Worm (Caenorhabditis elegans) whole organism, L1 larva: Measurements from ENCODE around the gene immt-1.

Source experiments
- C04F5.9 ChIP-seq: sonication (generic microtip); optimal IDR thresholded peaks from 2 replicates; lab custom pipeline; 2016; ENCODE audit warnings: missing genetic modification characterization, missing compliant biosample characterization
- C16A3.4 ChIP-seq: fragments of 150-350 bp; optimal IDR thresholded peaks from 2 replicates; lab custom pipeline; 2014; ENCODE audit warnings: missing biosample characterization, missing genetic modification characterization
- F16B12.6 ChIP-seq: fragments of 150-350 bp; optimal IDR thresholded peaks from 2 replicates; lab custom pipeline; 2014; ENCODE audit warnings: missing biosample characterization, missing genetic modification characterization
- Y116A8C.19 ChIP-seq: sonication (generic microtip); optimal IDR thresholded peaks from 2 replicates; lab custom pipeline; 2016; ENCODE audit warnings: missing compliant biosample characterization, missing genetic modification characterization, borderline replicate concordance
- aha-1 ChIP-seq: fragments of 150-350 bp; optimal IDR thresholded peaks from 2 replicates; lab custom pipeline; 2014; ENCODE audit warnings: missing biosample characterization, missing genetic modification characterization
- alr-1 ChIP-seq: fragments of 200-800 bp; sonication (Bioruptor generic); optimal IDR thresholded peaks from 2 replicates; lab custom pipeline; 2018; ENCODE audit warnings: borderline replicate concordance, mild to moderate bottlenecking, missing genetic modification characterization, missing compliant biosample characterization
- aly-2 ChIP-seq: fragments of 150-350 bp; optimal IDR thresholded peaks from 2 replicates; lab custom pipeline; 2014; ENCODE audit warnings: missing biosample characterization, missing genetic modification characterization
- ama-1 ChIP-seq: fragments of 150-350 bp; optimal IDR thresholded peaks from 2 replicates; lab custom pipeline; 2014
- blmp-1 ChIP-seq: fragments of 150-350 bp; optimal IDR thresholded peaks from 2 replicates; lab custom pipeline; 2014; ENCODE audit warnings: missing biosample characterization, missing genetic modification characterization
- ceh-8 ChIP-seq: fragments of 200-800 bp; sonication (Bioruptor generic); optimal IDR thresholded peaks from 2 replicates; lab custom pipeline; 2018; ENCODE audit warnings: mild to moderate bottlenecking, missing genetic modification characterization, moderate library complexity, missing compliant biosample characterization
- ceh-82 ChIP-seq, 3 experiments: fragments of 150-350 bp in 1 of 3; sonication (generic microtip) in 2 of 3; optimal IDR thresholded peaks; 2 replicates each; lab custom pipeline; 2014 to 2017; ENCODE audit warnings: missing biosample characterization in 3 of 3, missing genetic modification characterization in 3 of 3
- ceh-88 ChIP-seq: fragments of 200-800 bp; sonication (Bioruptor generic); IDR thresholded peaks from 2 replicates; pipeline ENCODE4 v1.3.6; 2022; ENCODE audit warnings: missing genetic modification characterization, missing compliant biosample characterization
- ceh-90 ChIP-seq: sonication (generic microtip); optimal IDR thresholded peaks from 2 replicates; lab custom pipeline; 2016; ENCODE audit warnings: missing genetic modification characterization, missing compliant biosample characterization
- ces-1 ChIP-seq: fragments of 150-350 bp; optimal IDR thresholded peaks from 2 replicates; lab custom pipeline; 2014; ENCODE audit warnings: missing biosample characterization, missing genetic modification reagents, missing genetic modification characterization
- efl-1 ChIP-seq, 4 experiments: fragments of 150-350 bp; optimal IDR thresholded peaks in 3 of 4; peaks in 1 of 4; 1 replicate in 1 of 4; 2 replicates in 3 of 4; lab custom pipeline; 2014; ENCODE audit warnings: missing biosample characterization in 2 of 4, missing genetic modification characterization in 2 of 4, missing genetic modification reagents in 2 of 4
- egl-13 ChIP-seq: sonication (generic microtip); optimal IDR thresholded peaks from 2 replicates; lab custom pipeline; 2016; ENCODE audit warnings: missing genotype, missing genetic modification reagents, missing genetic modification characterization, missing compliant biosample characterization
- egl-27 ChIP-seq, 2 experiments: fragments of 150-350 bp in 1 of 2; sonication (generic microtip); optimal IDR thresholded peaks; 3 replicates each; lab custom pipeline; 2017 to 2018; ENCODE audit warnings: missing biosample characterization in 2 of 2, missing genetic modification characterization in 2 of 2, missing genetic modification reagents in 2 of 2
- fkh-10 ChIP-seq: sonication (generic microtip); optimal IDR thresholded peaks from 2 replicates; lab custom pipeline; 2017; ENCODE audit warnings: missing biosample characterization, missing genetic modification reagents, missing genetic modification characterization
- fkh-4 ChIP-seq: sonication (generic microtip); optimal IDR thresholded peaks from 2 replicates; lab custom pipeline; 2016; ENCODE audit warnings: missing compliant biosample characterization, missing genetic modification characterization, borderline replicate concordance
- grh-1 ChIP-seq: fragments of 200-800 bp; sonication (Bioruptor generic); IDR thresholded peaks from 2 replicates; pipeline ENCODE4 v1.3.6; 2022; ENCODE audit warnings: missing genetic modification reagents, missing genetic modification characterization, missing compliant biosample characterization
- hlh-4 ChIP-seq: sonication (generic microtip); optimal IDR thresholded peaks from 2 replicates; lab custom pipeline; 2016; ENCODE audit warnings: mild to moderate bottlenecking, missing genetic modification characterization, missing compliant biosample characterization
- hpl-2 ChIP-seq: fragments of 150-350 bp; optimal IDR thresholded peaks from 2 replicates; lab custom pipeline; 2014; ENCODE audit warnings: missing biosample characterization, missing genetic modification reagents, missing genetic modification characterization
- irx-1 ChIP-seq: sonication (generic microtip); optimal IDR thresholded peaks from 2 replicates; lab custom pipeline; 2016; ENCODE audit warnings: missing genetic modification characterization, missing compliant biosample characterization
- isw-1 ChIP-seq: fragments of 200-800 bp; sonication (Bioruptor generic); IDR thresholded peaks from 2 replicates; pipeline ENCODE4 v1.3.6; 2022; ENCODE audit warnings: missing genetic modification characterization, missing compliant biosample characterization
- jun-1 ChIP-seq: fragments of 150-350 bp; optimal IDR thresholded peaks from 2 replicates; lab custom pipeline; 2014; ENCODE audit warnings: missing biosample characterization, missing genetic modification reagents, missing genetic modification characterization
- lin-13 ChIP-seq: fragments of 150-350 bp; optimal IDR thresholded peaks from 2 replicates; lab custom pipeline; 2014; ENCODE audit warnings: missing biosample characterization, missing genetic modification reagents, missing genetic modification characterization
- lin-15B ChIP-seq: fragments of 150-350 bp; sonication (generic microtip); optimal IDR thresholded peaks from 3 replicates; lab custom pipeline; 2014; ENCODE audit warnings: missing biosample characterization, missing genetic modification characterization
- lin-35 ChIP-seq, 2 experiments: fragments of 150-350 bp; optimal IDR thresholded peaks; 2 replicates each; lab custom pipeline; 2014; ENCODE audit warnings: missing biosample characterization in 2 of 2, missing genetic modification characterization in 2 of 2, missing genetic modification reagents in 2 of 2
- lir-3 ChIP-seq: sonication (generic microtip); optimal IDR thresholded peaks from 2 replicates; lab custom pipeline; 2016; ENCODE audit warnings: mild to moderate bottlenecking, missing genetic modification characterization, moderate library complexity, missing compliant biosample characterization; ENCODE audit not compliant: poor library complexity
- lsy-2 ChIP-seq, 2 experiments: fragments of 150-350 bp; optimal IDR thresholded peaks; 2 replicates each; lab custom pipeline; 2014; ENCODE audit warnings: missing biosample characterization in 2 of 2, missing genetic modification characterization in 2 of 2
- nhr-12 ChIP-seq: sonication (generic microtip); optimal IDR thresholded peaks from 2 replicates; lab custom pipeline; 2017; ENCODE audit warnings: missing biosample characterization, missing genetic modification characterization
- nhr-19 ChIP-seq: fragments of 200-800 bp; sonication (Bioruptor generic); conservative IDR thresholded peaks from 2 replicates; pipeline ENCODE4 v1.3.6; 2022; ENCODE audit warnings: missing genetic modification characterization, missing compliant biosample characterization
- nhr-20 ChIP-seq: sonication (generic microtip); optimal IDR thresholded peaks from 2 replicates; lab custom pipeline; 2016; ENCODE audit warnings: mild to moderate bottlenecking, missing genetic modification characterization, missing compliant biosample characterization
- nhr-237 ChIP-seq: fragments of 150-350 bp; optimal IDR thresholded peaks from 2 replicates; lab custom pipeline; 2014; ENCODE audit warnings: missing biosample characterization, missing genetic modification characterization
- nhr-28 ChIP-seq: fragments of 150-350 bp; optimal IDR thresholded peaks from 2 replicates; lab custom pipeline; 2014; ENCODE audit warnings: missing biosample characterization, missing genetic modification characterization
- nhr-76 ChIP-seq: sonication (generic microtip); optimal IDR thresholded peaks from 2 replicates; lab custom pipeline; 2017; ENCODE audit warnings: missing biosample characterization, missing genetic modification characterization
- nhr-77 ChIP-seq: fragments of 150-350 bp; optimal IDR thresholded peaks from 2 replicates; lab custom pipeline; 2014; ENCODE audit warnings: missing biosample characterization, missing genetic modification characterization
- nhr-84 ChIP-seq: sonication (generic microtip); optimal IDR thresholded peaks from 2 replicates; lab custom pipeline; 2017; ENCODE audit warnings: missing biosample characterization, missing genetic modification characterization
- nhr-85 ChIP-seq: sonication (generic microtip); peaks from one replicate; lab custom pipeline; 2016; ENCODE audit warnings: missing genetic modification characterization, inconsistent platforms, missing compliant biosample characterization
- nhr-90 ChIP-seq: sonication (generic microtip); optimal IDR thresholded peaks from 2 replicates; lab custom pipeline; 2016; ENCODE audit warnings: mild to moderate bottlenecking, missing genetic modification characterization, missing compliant biosample characterization; ENCODE audit not compliant: poor library complexity
- pag-3 ChIP-seq: sonication (generic microtip); optimal IDR thresholded peaks from 2 replicates; lab custom pipeline; 2017; ENCODE audit warnings: missing genetic modification characterization, mild to moderate bottlenecking, missing compliant biosample characterization, antibody characterized with exemption, borderline replicate concordance; ENCODE audit not compliant: insufficient read depth
- pax-3 ChIP-seq: fragments of 200-800 bp; sonication (Bioruptor generic); optimal IDR thresholded peaks from 2 replicates; lab custom pipeline; 2018; ENCODE audit warnings: mild to moderate bottlenecking, missing genetic modification characterization, moderate library complexity, missing compliant biosample characterization
- rnt-1 ChIP-seq: sonication (generic microtip); optimal IDR thresholded peaks from 2 replicates; lab custom pipeline; 2016; ENCODE audit warnings: mild to moderate bottlenecking, missing genetic modification characterization, moderate library complexity, missing compliant biosample characterization
- skn-1 ChIP-seq: fragments of 150-350 bp; optimal IDR thresholded peaks from 2 replicates; lab custom pipeline; 2014; ENCODE audit warnings: missing biosample characterization, missing genetic modification characterization
- snpc-4 ChIP-seq: fragments of 150-350 bp; optimal IDR thresholded peaks from 2 replicates; lab custom pipeline; 2014; ENCODE audit warnings: missing biosample characterization, missing genetic modification characterization
- sox-4 ChIP-seq: sonication (generic microtip); optimal IDR thresholded peaks from 2 replicates; lab custom pipeline; 2016; ENCODE audit warnings: missing genetic modification characterization, missing compliant biosample characterization
- sptf-1 ChIP-seq: fragments of 150-350 bp; optimal IDR thresholded peaks from 2 replicates; lab custom pipeline; 2014; ENCODE audit warnings: missing biosample characterization, missing genetic modification characterization
- tbx-2 ChIP-seq: sonication (generic microtip); optimal IDR thresholded peaks from 2 replicates; lab custom pipeline; 2016; ENCODE audit warnings: missing genetic modification characterization, missing compliant biosample characterization
- unc-62 ChIP-seq: fragments of 150-350 bp; optimal IDR thresholded peaks from 2 replicates; lab custom pipeline; 2014; ENCODE audit warnings: missing biosample characterization, missing genetic modification reagents, missing genetic modification characterization
- unc-86 ChIP-seq: sonication (generic microtip); optimal IDR thresholded peaks from 2 replicates; lab custom pipeline; 2016; ENCODE audit warnings: missing genetic modification characterization, missing compliant biosample characterization
- xbp-1 ChIP-seq: sonication (generic microtip); optimal IDR thresholded peaks from 2 replicates; lab custom pipeline; 2016; ENCODE audit warnings: missing genetic modification characterization, missing compliant biosample characterization
- zip-4 ChIP-seq: fragments of 200-800 bp; sonication (Bioruptor generic); optimal IDR thresholded peaks from 2 replicates; lab custom pipeline; 2018; ENCODE audit warnings: mild to moderate bottlenecking, missing genetic modification characterization, moderate library complexity, missing compliant biosample characterization
- ztf-11 ChIP-seq, 2 experiments: sonication (generic microtip); optimal IDR thresholded peaks; 2 replicates each; lab custom pipeline; 2016 to 2017; ENCODE audit warnings: missing genetic modification characterization in 2 of 2, missing biosample characterization in 1 of 2, missing compliant biosample characterization in 1 of 2

Gene immt-1

ce11 chrX:2687174-2687573 is at the start of gene immt-1:
Gene immt-1 (minus strand): TSS chrX:2687184.
- TF ChIP-seq nhr-237 (tag; lab: Kevin White, UChicago) (no peak), lir-3 (tag; lab: Kevin White, UChicago) (no peak), snpc-4 (tag; lab: Kevin White, UChicago) (peak; percentile 70), nhr-28 (tag; lab: Kevin White, UChicago) (no peak), ama-1 (lab: Kevin White, UChicago) (no peak), pag-3 (peak; percentile 81), ceh-90 (no peak), nhr-12 (no peak), lsy-2 (tag; optimal IDR thresholded peaks at IDR 0.05; lab: Kevin White, UChicago) (peak; percentile 83 to 93), lin-35 (GFP tag; optimal IDR thresholded peaks at IDR 0.05; lab: Kevin White, UChicago) (peak; percentile 68 to 83), unc-62 (GFP tag; lab: Kevin White, UChicago) (no peak), hlh-4 (no peak), jun-1 (peak; percentile 74), lin-13 (GFP tag; lab: Kevin White, UChicago) (peak; percentile 76), ceh-82 (tag; optimal IDR thresholded peaks at IDR 0.05; lab: Kevin White, UChicago) (peak; percentile 37 to 84 (median 74)), F16B12.6 (peak; percentile 52), irx-1 (tag; lab: Kevin White, UChicago) (peak; percentile 28), sox-4 (tag; lab: Kevin White, UChicago) (no peak), alr-1 (tag; lab: Kevin White, UChicago) (no peak), nhr-20 (peak; percentile 80), blmp-1 (no peak), nhr-77 (tag; lab: Kevin White, UChicago) (peak; percentile 67), aly-2 (no peak), nhr-85 (tag; lab: Kevin White, UChicago) (peak; percentile 65), hpl-2 (GFP tag; lab: Kevin White, UChicago) (no peak), ztf-11 (tag; optimal IDR thresholded peaks at IDR 0.05; lab: Kevin White, UChicago) (peak in 1 of 2 experiments; percentile 12), skn-1 (tag; lab: Kevin White, UChicago) (peak; percentile 96), fkh-10 (GFP tag; lab: Kevin White, UChicago) (no peak), grh-1 (GFP tag; lab: Robert Waterston, UW) (0 out of 2 replicates have a peak, but pooled peaks have one; percentile 5), rnt-1 (tag; lab: Kevin White, UChicago) (peak; percentile 75), lin-15B (peak; percentile 17), efl-1 (optimal IDR thresholded peaks at IDR 0.05; lab: Kevin White, UChicago) (peak; percentile 55 to 64), efl-1 (GFP tag; optimal IDR thresholded peaks at IDR 0.05 in 1 of 2; lab: Kevin White, UChicago) (peak; percentile 44 to 92), pax-3 (tag; lab: Kevin White, UChicago) (no peak), aha-1 (tag; lab: Kevin White, UChicago) (no peak), ces-1 (GFP tag; lab: Kevin White, UChicago) (no peak), C04F5.9 (tag; lab: Kevin White, UChicago) (peak; percentile 94), nhr-90 (tag; lab: Kevin White, UChicago) (peak; percentile 55), unc-86 (tag; lab: Kevin White, UChicago) (peak; percentile 48), nhr-84 (tag; lab: Kevin White, UChicago) (no peak), isw-1 (GFP tag; lab: Robert Waterston, UW) (peak; percentile 31; the same call in 1 of the 2 replicates), xbp-1 (tag; lab: Kevin White, UChicago) (peak; percentile 65), ceh-88 (GFP tag; lab: Robert Waterston, UW) (no peak), tbx-2 (tag; lab: Kevin White, UChicago) (peak; percentile 74), sptf-1 (tag; lab: Kevin White, UChicago) (no peak), nhr-19 (GFP tag; lab: Robert Waterston, UW) (peak; percentile 67), egl-27 (tag; optimal IDR thresholded peaks at IDR 0.05; lab: Kevin White, UChicago) (no peak), C16A3.4 (tag; lab: Kevin White, UChicago) (peak; percentile 90), nhr-76 (tag; lab: Kevin White, UChicago) (no peak), fkh-4 (tag; lab: Kevin White, UChicago) (no peak), ceh-8 (GFP tag; lab: Kevin White, UChicago) (peak; percentile 39), egl-13 (tag; lab: Kevin White, UChicago) (peak; percentile 19), Y116A8C.19 (no peak), zip-4 (GFP tag; lab: Kevin White, UChicago) (no peak)
